Worm (Caenorhabditis elegans): ENCODE results near the gene C44B7.11.

DNA sequence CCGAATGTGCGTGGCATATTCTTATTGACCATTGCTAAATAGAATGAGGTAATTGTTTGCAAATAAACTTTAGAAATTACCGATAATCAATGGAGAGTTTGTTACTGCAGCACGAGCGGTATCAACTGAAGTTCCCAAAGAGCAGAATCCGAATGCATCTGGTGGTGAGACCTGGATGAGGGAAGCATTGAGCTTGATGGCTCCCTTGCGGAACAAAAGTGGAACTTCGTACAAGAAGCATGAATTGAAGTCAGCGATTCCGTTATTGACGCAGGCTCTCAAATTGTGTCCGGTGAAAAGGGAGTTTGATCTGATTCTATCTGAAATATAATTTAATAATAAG, 7.8 kb downstream of the C44B7.11 start:
- TF ChIP-seq ama-1 (optimal IDR thresholded peaks at IDR 0.05) (peak; percentile 94), ama-1 (GFP tag; optimal IDR thresholded peaks at IDR 0.05) (no peak), unc-62 (GFP tag; optimal IDR thresholded peaks at IDR 0.05) (no peak), attf-5 (GFP tag; optimal IDR thresholded peaks at IDR 0.05) (no peak), madf-3 (GFP tag; IDR thresholded peaks at IDR 0.05) (no peak), lir-1 (GFP tag; conservative IDR thresholded peaks at IDR 0.05) (no peak)
